Worm (Caenorhabditis elegans) whole organism, L1 larva: ENCODE data around the gene rde-1.

ENCODE experiments used
- ceh-90 ChIP-seq: sonication (generic microtip); optimal IDR thresholded peaks from 2 replicates; lab custom pipeline; 2016; ENCODE audit warnings: missing genetic modification characterization, missing compliant biosample characterization
- dpl-1 ChIP-seq, 3 experiments: fragments of 150-350 bp in 2 of 3; sonication (generic microtip) in 1 of 3; optimal IDR thresholded peaks; 2 replicates each; lab custom pipeline; 2014 to 2017; ENCODE audit warnings: missing biosample characterization in 3 of 3, missing genetic modification characterization in 3 of 3, missing genetic modification reagents in 3 of 3
- fkh-10 ChIP-seq: sonication (generic microtip); optimal IDR thresholded peaks from 2 replicates; lab custom pipeline; 2017; ENCODE audit warnings: missing biosample characterization, missing genetic modification reagents, missing genetic modification characterization
- fos-1 ChIP-seq: fragments of 150-350 bp; optimal IDR thresholded peaks from 2 replicates; lab custom pipeline; 2014; ENCODE audit warnings: missing biosample characterization, missing genetic modification characterization
- jun-1 ChIP-seq: fragments of 150-350 bp; optimal IDR thresholded peaks from 2 replicates; lab custom pipeline; 2014; ENCODE audit warnings: missing biosample characterization, missing genetic modification reagents, missing genetic modification characterization
- lin-39 ChIP-seq: fragments of 150-350 bp; optimal IDR thresholded peaks from 2 replicates; lab custom pipeline; 2014; ENCODE audit warnings: missing biosample characterization, missing genetic modification reagents, missing genetic modification characterization
- mab-9 ChIP-seq: fragments of 200-800 bp; sonication (Bioruptor generic); IDR thresholded peaks from 2 replicates; pipeline ENCODE4 v1.3.6; 2022; ENCODE audit warnings: missing genetic modification reagents, missing genetic modification characterization, missing compliant biosample characterization
- nhr-12 ChIP-seq: sonication (generic microtip); optimal IDR thresholded peaks from 2 replicates; lab custom pipeline; 2017; ENCODE audit warnings: missing biosample characterization, missing genetic modification characterization
- nhr-20 ChIP-seq: sonication (generic microtip); optimal IDR thresholded peaks from 2 replicates; lab custom pipeline; 2016; ENCODE audit warnings: mild to moderate bottlenecking, missing genetic modification characterization, missing compliant biosample characterization
- nhr-77 ChIP-seq: fragments of 150-350 bp; optimal IDR thresholded peaks from 2 replicates; lab custom pipeline; 2014; ENCODE audit warnings: missing biosample characterization, missing genetic modification characterization
- pqm-1 ChIP-seq: sonication (generic microtip); optimal IDR thresholded peaks from 3 replicates; lab custom pipeline; 2017; ENCODE audit warnings: missing biosample characterization, missing genetic modification characterization
- skn-1 ChIP-seq: fragments of 150-350 bp; optimal IDR thresholded peaks from 2 replicates; lab custom pipeline; 2014; ENCODE audit warnings: missing biosample characterization, missing genetic modification characterization
- unc-130 ChIP-seq: fragments of 150-350 bp; optimal IDR thresholded peaks from 2 replicates; lab custom pipeline; 2017; ENCODE audit warnings: missing biosample characterization, missing genetic modification characterization, inconsistent platforms
- ztf-11 ChIP-seq, 2 experiments: sonication (generic microtip); optimal IDR thresholded peaks; 2 replicates each; lab custom pipeline; 2016 to 2017; ENCODE audit warnings: missing genetic modification characterization in 2 of 2, missing biosample characterization in 1 of 2, missing compliant biosample characterization in 1 of 2

DNA sequence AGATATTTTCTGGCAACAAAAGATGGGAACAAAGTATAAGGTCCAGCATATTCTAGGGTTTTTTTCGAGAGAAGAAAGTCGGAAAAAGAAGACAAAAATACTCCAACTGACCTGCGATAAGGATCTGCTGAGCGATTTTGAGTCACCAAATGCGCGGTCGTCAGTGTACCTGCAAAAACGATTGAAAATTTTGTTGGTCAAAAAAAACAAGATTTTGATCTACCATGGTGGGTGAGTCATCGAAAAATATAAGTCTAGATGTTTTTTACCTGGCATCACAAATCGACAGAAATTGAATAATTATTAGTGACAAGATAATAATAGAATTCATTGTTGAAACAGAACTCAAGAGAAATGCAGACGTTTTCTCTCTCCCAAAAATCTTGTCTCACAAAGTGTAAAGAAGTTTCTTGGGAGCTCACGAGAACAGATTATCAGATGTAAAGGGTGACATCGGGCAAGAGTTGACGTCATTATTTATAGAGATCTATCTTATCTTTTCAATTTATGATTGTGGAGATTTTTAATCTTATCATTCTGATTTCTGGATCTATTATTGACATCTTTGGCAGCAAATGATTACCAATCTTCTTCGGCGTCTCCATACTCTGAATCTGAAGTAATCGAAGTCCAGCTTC lies 6.1 kb downstream of the rde-1 start:
- TF ChIP-seq unc-130 (tag; lab: Kevin White, UChicago) (no peak), nhr-12 (tag; lab: Kevin White, UChicago) (no peak), ztf-11 (tag; optimal IDR thresholded peaks at IDR 0.05; lab: Kevin White, UChicago) (no peak), lin-39 (no peak), nhr-20 (no peak), fkh-10 (GFP tag; lab: Kevin White, UChicago) (no peak), dpl-1 (GFP tag; optimal IDR thresholded peaks at IDR 0.05; lab: Kevin White, UChicago) (no peak), jun-1 (tag; lab: Kevin White, UChicago) (no peak), pqm-1 (no peak), mab-9 (no peak), skn-1 (tag; lab: Kevin White, UChicago) (no peak), ceh-90 (tag; lab: Kevin White, UChicago) (no peak), nhr-77 (tag; lab: Kevin White, UChicago) (no peak), fos-1 (no peak)
